Worm (Caenorhabditis elegans): ENCODE data around the gene try-10.
A peak's percentile ranks its signal among the peaks of the same experiment; 100 is the strongest.

The try-10 gene

DNA sequence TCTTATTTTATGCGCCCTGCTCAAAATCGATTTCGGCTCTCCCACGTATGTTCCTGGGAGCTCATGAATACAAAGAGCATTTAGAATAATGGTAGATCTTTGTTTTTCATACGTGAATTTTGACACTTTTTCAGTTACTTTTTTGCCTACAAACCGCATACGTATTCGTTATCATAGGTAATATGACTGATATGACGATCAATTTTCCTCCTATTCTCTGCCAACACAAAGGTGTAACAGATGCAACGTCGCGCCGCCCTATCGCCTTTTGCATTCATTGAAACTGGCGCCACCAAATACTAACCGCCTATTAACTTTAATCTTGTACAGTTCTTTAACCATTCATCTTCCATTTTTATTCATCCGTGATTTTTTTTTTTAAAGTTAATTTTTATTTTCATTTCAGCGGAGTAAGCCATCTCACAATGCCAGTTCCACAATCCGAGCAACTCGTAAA, 34.5 kb upstream of the try-10 start, which contains the start of gene W07G4.5:
Gene W07G4.5, plus strand, starts transcription at position 407 of the 457 bp plus-strand sequence.
- TF ChIP-seq nhr-48 (tag; optimal IDR thresholded peaks at IDR 0.05) (no peak), Y48G9A.11 (GFP tag; IDR thresholded peaks at IDR 0.05) (no peak), hlh-11 (tag; optimal IDR thresholded peaks at IDR 0.05) (peak; percentile 66), T26A8.4 (GFP tag; IDR thresholded peaks at IDR 0.05) (no peak), skn-1 (tag; optimal IDR thresholded peaks at IDR 0.05) (no peak), mes-2 (tag; optimal IDR thresholded peaks at IDR 0.05; ENCODE audit: poor library complexity, severe bottlenecking) (peak; percentile 29), dmd-6 (GFP tag; IDR thresholded peaks at IDR 0.05) (peak; percentile 65), ZK337.2 (GFP tag; IDR thresholded peaks at IDR 0.05) (no peak), Y75B8A.6 (GFP tag; IDR thresholded peaks at IDR 0.05) (no peak), fkh-10 (GFP tag; optimal IDR thresholded peaks at IDR 0.05) (no peak), ceh-62 (tag; optimal IDR thresholded peaks at IDR 0.05) (no peak), mxl-3 (GFP tag; optimal IDR thresholded peaks at IDR 0.05) (peak; percentile 28), unc-62 (GFP tag; optimal IDR thresholded peaks at IDR 0.05 in 1 of 2) (peak in 1 of 2 experiments; percentile 23), unc-62 (tag; optimal IDR thresholded peaks at IDR 0.05) (no peak), php-3 (GFP tag; IDR thresholded peaks at IDR 0.05) (no peak), snpc-4 (tag; optimal IDR thresholded peaks at IDR 0.05) (no peak), nhr-102 (tag; optimal IDR thresholded peaks at IDR 0.05) (no peak), hif-1 (tag; optimal IDR thresholded peaks at IDR 0.05) (peak; percentile 37 to 87), arid-1 (GFP tag; conservative IDR thresholded peaks at IDR 0.05) (no peak), ztf-7 (tag; optimal IDR thresholded peaks at IDR 0.05) (no peak), mep-1 (tag; optimal IDR thresholded peaks at IDR 0.05) (peak; percentile 42), vab-7 (GFP tag; IDR thresholded peaks at IDR 0.05) (no peak), mdl-1 (tag; optimal IDR thresholded peaks at IDR 0.05) (peak in 1 of 2 experiments; percentile 29), fos-1 (tag; optimal IDR thresholded peaks at IDR 0.05) (no peak), zip-2 (tag; optimal IDR thresholded peaks at IDR 0.05) (no peak), nhr-111 (GFP tag; optimal IDR thresholded peaks at IDR 0.05) (no peak), ceh-28 (tag; optimal IDR thresholded peaks at IDR 0.05) (no peak), tag-97 (GFP tag; IDR thresholded peaks at IDR 0.05) (no peak), ztf-11 (tag; optimal IDR thresholded peaks at IDR 0.05) (no peak), daf-16 (GFP tag; optimal IDR thresholded peaks at IDR 0.05) (peak in 1 of 2 experiments; percentile 24), daf-16 (tag; optimal IDR thresholded peaks at IDR 0.05) (no peak), F10B5.3 (tag; optimal IDR thresholded peaks at IDR 0.05) (no peak), zag-1 (tag; optimal IDR thresholded peaks at IDR 0.05) (no peak), nhr-11 (tag; optimal IDR thresholded peaks at IDR 0.05) (no peak), zfp-3 (GFP tag; conservative IDR thresholded peaks at IDR 0.05) (no peak), aha-1 (tag) (peak; percentile 93), attf-4 (tag; optimal IDR thresholded peaks at IDR 0.05) (no peak), nhr-10 (tag; optimal IDR thresholded peaks at IDR 0.05) (no peak), dve-1 (tag; optimal IDR thresholded peaks at IDR 0.05; ENCODE audit: insufficient read depth) (peak; percentile 42), saeg-2 (GFP tag; IDR thresholded peaks at IDR 0.05) (no peak), pqm-1 (tag; optimal IDR thresholded peaks at IDR 0.05) (peak; percentile 70), egl-27 (tag; optimal IDR thresholded peaks at IDR 0.05) (no peak), nhr-28 (tag; optimal IDR thresholded peaks at IDR 0.05) (peak; percentile 83), pha-4 (GFP tag; IDR thresholded peaks at IDR 0.05) (no peak), pha-4 (tag; optimal IDR thresholded peaks at IDR 0.05) (no peak), F44E2.7 (GFP tag; IDR thresholded peaks at IDR 0.05) (no peak), daf-12 (tag; optimal IDR thresholded peaks at IDR 0.05) (no peak), spr-1 (tag; optimal IDR thresholded peaks at IDR 0.05) (no peak), unc-130 (GFP tag; optimal IDR thresholded peaks at IDR 0.05) (no peak), nhr-42 (GFP tag; IDR thresholded peaks at IDR 0.05) (no peak), F37D6.2 (tag; optimal IDR thresholded peaks at IDR 0.05) (no peak), F26F4.8 (GFP tag; conservative IDR thresholded peaks at IDR 0.05) (no peak)
